Fruit fly (Drosophila melanogaster): ENCODE measurements around the gene Ugt37B1.

The Ugt37B1 gene

DNA sequence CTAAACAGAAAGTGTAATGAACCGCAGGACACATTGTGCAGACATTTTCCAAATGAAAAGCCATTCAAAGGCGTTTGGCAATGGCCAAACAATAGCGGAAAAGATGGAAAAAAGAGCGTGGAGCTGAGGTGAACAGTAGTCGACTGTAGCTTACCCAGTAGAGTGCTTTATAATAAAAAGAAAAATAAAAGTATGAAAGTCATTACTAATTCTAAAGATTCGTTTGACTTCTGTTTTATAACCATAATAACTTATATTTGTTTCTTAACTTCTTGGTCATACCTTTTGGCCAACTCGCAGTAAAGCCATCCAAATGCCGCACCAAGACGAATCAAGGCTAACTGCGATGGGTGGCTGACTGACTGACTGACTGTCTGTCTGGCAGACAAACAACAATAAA, 14.4 kb downstream of the Ugt37B1 start:
- TF ChIP-seq pan (optimal IDR thresholded peaks at IDR 0.05) (no peak), usp (GFP tag; optimal IDR thresholded peaks at IDR 0.05) (no peak), EcR (GFP tag; optimal IDR thresholded peaks at IDR 0.05) (no peak), psq (optimal IDR thresholded peaks at IDR 0.05) (no peak), CG8478 (optimal IDR thresholded peaks at IDR 0.05) (no peak), Dll (optimal IDR thresholded peaks at IDR 0.05) (no peak)

DNA sequence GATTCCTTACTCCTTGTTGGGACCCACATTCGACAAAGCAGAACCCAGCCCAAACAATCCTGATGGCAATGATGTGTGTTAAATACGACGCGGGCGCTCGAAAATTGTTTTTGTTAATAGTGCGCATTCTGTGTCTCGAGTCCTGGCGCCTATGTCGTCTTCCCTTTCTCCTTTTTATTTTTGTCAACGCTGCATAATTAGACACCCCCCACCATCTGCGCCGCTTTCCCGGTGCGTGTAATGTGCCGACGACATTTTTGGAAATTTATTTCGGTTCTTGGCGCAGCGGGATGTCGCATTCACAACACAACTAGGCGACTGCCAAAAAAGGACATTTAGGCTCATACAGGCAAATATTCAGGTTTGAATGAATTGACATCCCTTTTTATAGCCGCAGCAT, 16.2 kb downstream of the Ugt37B1 start:
- TF ChIP-seq psq (optimal IDR thresholded peaks at IDR 0.05) = no peak

DNA sequence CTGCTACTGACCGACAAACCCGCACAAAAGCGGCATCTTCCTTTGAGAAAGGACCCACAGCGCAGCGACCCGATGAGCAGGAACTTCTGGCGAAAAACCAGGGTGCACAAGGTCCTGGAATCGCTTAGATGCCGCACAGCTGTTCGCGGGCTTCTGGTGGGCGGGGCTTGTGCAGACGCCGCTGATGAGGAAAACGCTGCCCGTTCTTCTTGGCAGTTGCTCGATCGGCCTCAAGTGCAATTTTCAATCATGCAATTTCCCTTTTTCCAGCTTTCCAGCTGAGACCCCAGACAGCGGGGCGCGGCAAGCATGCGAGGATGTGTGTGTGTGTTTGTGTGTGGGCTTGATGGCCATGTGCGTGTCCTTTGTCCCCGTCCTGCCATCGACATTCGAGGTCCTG, 17.2 kb downstream of the Ugt37B1 start:
- TF ChIP-seq psq (optimal IDR thresholded peaks at IDR 0.05) (no peak), EcR (GFP tag; optimal IDR thresholded peaks at IDR 0.05) (no peak), CG8478 (optimal IDR thresholded peaks at IDR 0.05) (no peak), usp (GFP tag; optimal IDR thresholded peaks at IDR 0.05) (no peak), pan (optimal IDR thresholded peaks at IDR 0.05) (no peak), Dll (optimal IDR thresholded peaks at IDR 0.05) (no peak)

DNA sequence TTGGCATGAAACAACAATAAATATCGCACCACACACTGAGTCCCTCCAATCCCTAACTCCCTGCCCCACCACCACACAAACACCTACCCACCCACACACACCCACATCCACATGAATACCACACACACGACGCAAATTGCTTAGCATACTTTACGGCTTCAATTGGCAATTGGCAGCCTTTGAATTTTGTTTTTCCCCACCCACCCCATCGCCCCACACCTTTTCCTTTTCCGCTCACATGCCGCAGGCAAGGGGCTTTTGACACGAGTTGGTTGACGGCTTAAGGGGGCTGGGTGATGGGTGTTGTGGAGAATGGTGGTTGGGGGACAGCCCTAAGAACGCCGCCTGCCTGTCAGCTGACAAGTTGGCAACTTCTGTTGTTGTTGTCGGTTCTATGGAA, 24.6 kb downstream of the Ugt37B1 start:
- TF ChIP-seq pan (optimal IDR thresholded peaks at IDR 0.05) (no peak), CG8478 (optimal IDR thresholded peaks at IDR 0.05) (no peak), psq (optimal IDR thresholded peaks at IDR 0.05) (no peak), usp (GFP tag; optimal IDR thresholded peaks at IDR 0.05) (no peak), EcR (GFP tag; optimal IDR thresholded peaks at IDR 0.05) (no peak), Dll (optimal IDR thresholded peaks at IDR 0.05) (no peak)

DNA sequence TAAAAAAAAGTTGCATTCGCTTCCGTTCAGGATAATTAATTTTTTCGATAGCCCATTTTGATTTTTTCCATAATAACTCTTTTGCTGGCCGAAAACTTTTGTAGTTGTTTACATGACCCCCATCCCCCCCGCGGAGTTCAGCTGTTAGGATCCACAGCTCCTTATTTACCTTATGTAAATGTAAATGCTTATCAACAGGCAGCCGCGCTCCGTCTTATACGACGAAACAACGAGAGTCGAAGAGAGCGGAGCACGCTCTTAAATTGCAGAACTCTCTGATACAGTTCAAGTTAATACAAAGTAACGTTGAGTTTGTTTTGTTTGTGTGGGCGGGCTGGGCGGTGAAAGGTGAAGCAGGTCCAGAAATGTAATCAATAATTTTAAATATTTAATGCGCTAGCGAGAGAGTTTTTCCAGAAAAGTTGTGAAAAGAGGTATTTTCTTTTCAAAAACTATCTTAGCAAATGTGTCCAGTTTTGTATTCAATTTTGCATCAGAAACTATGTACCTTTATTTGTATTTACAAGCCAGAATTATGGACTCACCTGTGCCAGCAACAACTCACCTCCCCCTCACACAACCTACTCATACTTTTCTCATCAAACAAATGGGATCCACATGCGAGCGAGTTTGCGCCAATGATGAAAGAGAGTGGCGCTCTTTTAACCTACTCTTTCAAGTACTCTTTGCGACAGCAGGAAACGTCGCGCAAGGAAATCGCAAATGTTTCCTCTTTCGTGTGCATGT, 27.6 kb downstream of the Ugt37B1 start:
- TF ChIP-seq psq (optimal IDR thresholded peaks at IDR 0.05) (no peak), EcR (GFP tag; optimal IDR thresholded peaks at IDR 0.05) (no peak), usp (GFP tag; optimal IDR thresholded peaks at IDR 0.05) (no peak), Dll (optimal IDR thresholded peaks at IDR 0.05) (peak; percentile 38)

DNA sequence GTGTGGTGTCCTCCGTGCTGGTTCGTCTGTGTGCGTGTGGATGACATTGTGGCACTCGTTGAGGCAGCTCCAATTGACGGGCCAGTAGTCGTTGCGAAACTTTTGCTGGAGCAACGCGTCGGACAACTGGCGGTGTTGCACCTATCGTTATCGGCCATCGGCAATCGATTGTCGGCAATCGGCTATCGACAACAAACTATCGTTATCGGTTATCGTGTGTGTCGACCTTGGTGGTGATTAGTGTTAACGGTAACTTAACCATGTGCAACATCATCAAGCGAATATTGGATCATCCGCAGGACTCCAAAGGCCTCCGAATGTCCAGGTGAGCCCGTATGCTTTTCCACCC, 28.1 kb downstream of the Ugt37B1 start, which contains the start of gene Ddr:
Gene Ddr, plus strand, starts transcription at position 119 of the 349 bp plus-strand sequence.
- no peak for TF ChIP-seq CG8478 (optimal IDR thresholded peaks at IDR 0.05)

DNA sequence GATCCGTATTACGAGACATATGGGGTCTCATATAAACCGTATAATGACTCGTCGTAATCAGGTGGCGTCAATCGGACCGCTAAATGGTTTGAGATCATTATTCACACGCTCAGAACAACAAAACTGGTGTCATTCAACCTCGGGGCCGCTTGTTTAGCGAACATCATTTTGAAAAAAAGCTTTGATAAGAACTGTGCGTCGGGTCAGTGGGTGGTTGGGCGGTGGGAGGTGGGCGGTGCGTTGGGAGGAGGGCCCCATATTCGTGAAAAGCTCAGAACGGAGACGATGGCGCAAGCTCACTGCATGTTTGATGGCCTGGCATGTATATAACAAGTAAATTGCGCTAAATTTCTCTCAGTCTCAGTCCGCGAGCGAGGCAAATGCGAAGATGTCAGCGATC, 30.6 kb downstream of the Ugt37B1 start, which contains the start of gene AANATL2:
Gene AANATL2, plus strand, starts transcription at position 372 of the 400 bp plus-strand sequence.
- no peak for TF ChIP-seq psq (optimal IDR thresholded peaks at IDR 0.05)
- no peak for TF ChIP-seq pan (optimal IDR thresholded peaks at IDR 0.05)
- no peak for TF ChIP-seq CG8478 (optimal IDR thresholded peaks at IDR 0.05)

DNA sequence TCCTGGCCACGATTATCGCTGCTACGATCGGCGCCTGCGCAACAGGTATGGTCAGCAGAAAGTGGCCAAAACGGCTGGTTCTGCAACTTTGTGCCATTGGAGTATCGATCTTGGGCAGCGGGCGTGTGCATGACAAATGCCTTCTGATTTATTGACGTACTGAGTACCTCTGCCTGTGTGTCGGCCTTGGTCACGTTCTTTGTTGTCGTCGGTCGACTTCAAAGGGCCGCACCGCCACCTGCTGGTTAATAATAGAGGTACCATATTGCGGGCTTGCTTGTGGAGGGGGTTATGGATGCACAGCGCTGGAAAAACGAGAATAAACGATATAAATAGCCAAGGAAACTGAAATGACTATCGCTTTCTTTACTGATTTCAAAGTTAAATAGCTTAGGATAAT, 34.8 kb downstream of the Ugt37B1 start:
- no peak for TF ChIP-seq pan (optimal IDR thresholded peaks at IDR 0.05)
- TF ChIP-seq usp (GFP tag; optimal IDR thresholded peaks at IDR 0.05) = no peak

DNA sequence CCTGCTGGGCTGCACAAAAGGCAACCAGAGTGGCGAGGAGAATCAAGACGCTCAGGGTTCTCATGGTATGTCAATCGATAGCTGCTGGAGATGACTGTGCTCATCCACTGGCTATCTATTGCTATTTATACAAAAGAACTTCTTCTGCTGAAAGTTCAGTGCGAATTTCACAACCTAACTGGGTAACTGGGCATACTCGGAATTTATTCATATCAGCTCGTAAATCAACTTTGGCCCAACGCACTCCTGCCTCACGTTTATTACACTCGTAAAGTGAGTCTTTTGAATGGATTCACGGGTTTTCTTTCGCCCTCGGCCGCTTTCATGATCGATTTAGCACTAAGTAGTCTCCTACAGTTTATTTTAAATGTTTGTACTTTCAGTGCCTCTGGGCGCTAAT, 39.5 kb downstream of the Ugt37B1 start, which contains the start of gene CG13983:
Gene CG13983, minus strand, starts transcription at position 101 of the 400 bp plus-strand sequence.
- TF ChIP-seq usp (GFP tag; optimal IDR thresholded peaks at IDR 0.05) (no peak), EcR (GFP tag; optimal IDR thresholded peaks at IDR 0.05) (no peak), Dll (optimal IDR thresholded peaks at IDR 0.05) (no peak), pan (optimal IDR thresholded peaks at IDR 0.05) (no peak)

DNA sequence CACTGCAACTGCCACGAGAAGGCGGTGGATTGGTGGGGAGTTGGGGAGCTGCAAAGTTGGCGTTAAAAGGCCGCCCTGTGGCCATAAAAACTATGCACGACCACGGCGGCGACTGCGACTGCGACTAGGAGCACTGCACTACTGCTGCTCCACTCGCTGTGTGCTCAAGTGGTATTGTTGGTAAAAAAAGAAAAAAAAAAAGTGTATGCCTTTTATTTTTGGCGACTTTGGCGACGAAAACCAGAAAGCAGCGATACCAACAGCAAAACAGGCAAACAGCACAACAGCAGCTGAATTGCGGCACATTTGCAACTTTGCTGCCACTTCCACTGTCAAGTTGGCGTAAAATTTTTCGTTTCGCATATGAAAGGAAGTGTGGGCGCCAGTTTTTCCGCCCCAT, 46.5 kb downstream of the Ugt37B1 start:
- TF ChIP-seq usp (GFP tag; optimal IDR thresholded peaks at IDR 0.05) (no peak), Dll (optimal IDR thresholded peaks at IDR 0.05) (no peak), pan (optimal IDR thresholded peaks at IDR 0.05) (no peak), EcR (GFP tag; optimal IDR thresholded peaks at IDR 0.05) (no peak), CG8478 (optimal IDR thresholded peaks at IDR 0.05) (no peak), psq (optimal IDR thresholded peaks at IDR 0.05) (no peak)

DNA sequence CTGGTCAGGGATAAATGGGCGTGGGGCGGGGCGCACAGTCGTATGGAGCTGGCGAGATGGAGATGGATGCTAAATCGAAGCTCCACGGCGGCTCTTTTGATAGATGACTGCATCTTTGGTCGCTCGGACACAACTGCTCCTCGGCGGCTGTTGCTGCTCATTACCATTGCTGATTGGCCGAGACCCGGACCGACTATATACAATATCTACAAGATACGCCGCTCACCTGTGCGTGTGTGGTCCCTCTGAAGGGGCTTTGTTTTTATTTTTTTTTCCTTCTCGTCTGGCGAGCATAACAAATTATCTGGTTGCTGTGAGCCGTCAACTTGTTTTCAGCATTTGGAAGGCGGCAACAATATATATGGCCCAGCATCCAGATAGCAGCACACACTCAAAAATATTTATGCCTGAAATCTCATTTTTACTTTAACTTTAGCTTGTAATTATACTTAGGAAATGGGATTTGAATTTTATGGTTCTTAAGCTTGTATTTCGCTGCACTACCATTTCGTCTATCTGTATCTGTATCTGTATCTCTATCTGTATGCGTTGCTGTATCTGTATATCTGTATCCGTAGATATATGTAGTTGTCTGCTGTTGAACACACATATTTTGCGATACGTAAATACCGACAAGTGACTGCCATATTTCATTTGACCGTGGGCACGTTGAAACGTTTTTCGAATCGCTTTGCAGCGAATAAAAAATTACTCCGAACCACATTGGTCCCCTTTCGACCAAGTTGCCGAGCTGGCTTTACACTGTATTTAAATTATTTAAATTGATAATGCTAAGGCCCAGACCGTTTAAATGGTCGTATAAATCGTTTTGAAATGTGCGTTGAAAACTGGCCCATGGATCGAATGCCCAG, 49.4 kb downstream of the Ugt37B1 start:
- no peak for TF ChIP-seq EcR (GFP tag; optimal IDR thresholded peaks at IDR 0.05)
- no peak for TF ChIP-seq usp (GFP tag; optimal IDR thresholded peaks at IDR 0.05)
- no peak for TF ChIP-seq CG8478 (optimal IDR thresholded peaks at IDR 0.05)
- no peak for TF ChIP-seq pan (optimal IDR thresholded peaks at IDR 0.05)
- TF ChIP-seq Dll (optimal IDR thresholded peaks at IDR 0.05) = no peak
- no peak for TF ChIP-seq psq (optimal IDR thresholded peaks at IDR 0.05)

DNA sequence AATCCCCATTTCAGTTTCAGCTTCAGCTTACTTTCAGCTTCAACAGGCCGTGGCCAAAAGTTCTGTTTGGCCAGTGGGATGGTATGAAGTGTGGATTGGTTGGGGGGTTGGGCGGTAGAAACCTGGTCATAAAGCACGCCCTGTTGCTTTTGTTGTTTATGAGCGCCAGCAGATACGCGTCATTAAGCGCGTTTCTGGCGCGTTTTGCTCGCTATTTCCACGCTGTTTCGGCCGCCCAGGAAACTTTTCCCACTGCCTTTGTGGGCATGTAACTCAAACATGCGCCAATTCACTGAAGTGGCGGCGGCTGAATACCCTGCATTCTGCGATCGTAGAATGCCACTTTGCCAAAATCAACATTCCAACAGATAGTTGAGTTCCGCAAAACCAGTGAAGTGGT, 51.1 kb downstream of the Ugt37B1 start:
- TF ChIP-seq CG8478 (optimal IDR thresholded peaks at IDR 0.05) = no peak
- no peak for TF ChIP-seq Dll (optimal IDR thresholded peaks at IDR 0.05)
- TF ChIP-seq psq (optimal IDR thresholded peaks at IDR 0.05) = no peak
- no peak for TF ChIP-seq EcR (GFP tag; optimal IDR thresholded peaks at IDR 0.05)
- no peak for TF ChIP-seq usp (GFP tag; optimal IDR thresholded peaks at IDR 0.05)
- TF ChIP-seq pan (optimal IDR thresholded peaks at IDR 0.05) = no peak

All from whole organism.